Worm (Caenorhabditis elegans) whole organism, mixed stage, embryonic: ENCODE data around the gene glb-3.
"Not testable (repeated sequence)": the region's sequence is repeated elsewhere in the genome, so short reads cannot be mapped to it uniquely, and the experiment has no call there.

Source experiments
- M03D4.4 ChIP-seq: sonication (generic microtip); optimal IDR thresholded peaks from 2 replicates; lab custom pipeline; 2017; ENCODE audit warnings: mild to moderate bottlenecking, missing genetic modification characterization, missing compliant biosample characterization
- bed-3 ChIP-seq: fragments of 200-800 bp; sonication (Bioruptor generic); optimal IDR thresholded peaks from 3 replicates; lab custom pipeline; 2018; ENCODE audit warnings: mild to moderate bottlenecking, missing genetic modification characterization, moderate library complexity, missing compliant biosample characterization
- blmp-1 ChIP-seq: fragments of 150-350 bp; optimal IDR thresholded peaks from 2 replicates; lab custom pipeline; 2014; ENCODE audit warnings: missing biosample characterization, missing genetic modification characterization
- ceh-39 ChIP-seq: fragments of 150-350 bp; optimal IDR thresholded peaks from 2 replicates; lab custom pipeline; 2014; ENCODE audit warnings: missing biosample characterization, missing genetic modification characterization
- ceh-43 ChIP-seq: fragments of 200-800 bp; sonication (Bioruptor generic); optimal IDR thresholded peaks from 2 replicates; lab custom pipeline; 2018; ENCODE audit warnings: mild to moderate bottlenecking, missing genetic modification characterization, moderate library complexity, missing compliant biosample characterization
- ceh-83 ChIP-seq: fragments of 200-800 bp; sonication (Bioruptor generic); optimal IDR thresholded peaks from 2 replicates; lab custom pipeline; 2018; ENCODE audit warnings: mild to moderate bottlenecking, missing genetic modification characterization, missing compliant biosample characterization
- ces-1 ChIP-seq: fragments of 150-350 bp; optimal IDR thresholded peaks from 2 replicates; lab custom pipeline; 2014; ENCODE audit warnings: missing biosample characterization, missing genetic modification reagents, missing genetic modification characterization
- cnd-1 ChIP-seq: fragments of 200-800 bp; sonication (Bioruptor generic); optimal IDR thresholded peaks from 2 replicates; lab custom pipeline; 2018; ENCODE audit warnings: mild to moderate bottlenecking, missing genetic modification characterization, missing compliant biosample characterization
- drap-1 ChIP-seq: fragments of 200-800 bp; sonication (Bioruptor generic); optimal IDR thresholded peaks from 3 replicates; lab custom pipeline; 2018; ENCODE audit warnings: mild to moderate bottlenecking, missing genetic modification characterization, missing compliant biosample characterization
- elt-1 ChIP-seq: sonication (generic microtip); optimal IDR thresholded peaks from 2 replicates; lab custom pipeline; 2017; ENCODE audit warnings: missing genetic modification characterization, mild to moderate bottlenecking, missing compliant biosample characterization, antibody characterized with exemption, moderate library complexity, borderline replicate concordance; ENCODE audit not compliant: insufficient read depth
- elt-3 ChIP-seq: fragments of 150-350 bp; optimal IDR thresholded peaks from 2 replicates; lab custom pipeline; 2014; ENCODE audit warnings: missing biosample characterization, missing genetic modification characterization
- flh-1 ChIP-seq: fragments of 200-800 bp; sonication (Bioruptor generic); optimal IDR thresholded peaks from 2 replicates; lab custom pipeline; 2018; ENCODE audit warnings: mild to moderate bottlenecking, missing genetic modification characterization, moderate library complexity, missing compliant biosample characterization
- ham-2 ChIP-seq: fragments of 200-800 bp; sonication (Bioruptor generic); optimal IDR thresholded peaks from 2 replicates; lab custom pipeline; 2018; ENCODE audit warnings: mild to moderate bottlenecking, missing genetic modification characterization, missing compliant biosample characterization
- hlh-1 ChIP-seq: fragments of 150-350 bp; optimal IDR thresholded peaks from 2 replicates; lab custom pipeline; 2014; ENCODE audit warnings: missing biosample characterization, missing genetic modification reagents, missing genetic modification characterization
- lin-13 ChIP-seq: fragments of 150-350 bp; optimal IDR thresholded peaks from 2 replicates; lab custom pipeline; 2014; ENCODE audit warnings: missing biosample characterization, missing genetic modification characterization
- lin-32 ChIP-seq: fragments of 200-800 bp; sonication (Bioruptor generic); optimal IDR thresholded peaks from 2 replicates; lab custom pipeline; 2018; ENCODE audit warnings: mild to moderate bottlenecking, missing genetic modification characterization, missing compliant biosample characterization
- lsy-2 ChIP-seq: fragments of 150-350 bp; optimal IDR thresholded peaks from 2 replicates; lab custom pipeline; 2014; ENCODE audit warnings: missing biosample characterization, missing genetic modification characterization
- mab-5 ChIP-seq: fragments of 150-350 bp; optimal IDR thresholded peaks from 2 replicates; lab custom pipeline; 2014; ENCODE audit warnings: missing biosample characterization, missing genetic modification characterization
- mep-1 ChIP-seq: fragments of 150-350 bp; optimal IDR thresholded peaks from 2 replicates; lab custom pipeline; 2017; ENCODE audit warnings: missing biosample characterization, missing genetic modification reagents, missing genetic modification characterization, inconsistent platforms
- mls-2 ChIP-seq: sonication (generic microtip); optimal IDR thresholded peaks from 2 replicates; lab custom pipeline; 2016; ENCODE audit warnings: mild to moderate bottlenecking, missing genetic modification characterization, moderate library complexity, missing compliant biosample characterization
- nhr-12 ChIP-seq: fragments of 150-350 bp; optimal IDR thresholded peaks from 2 replicates; lab custom pipeline; 2014; ENCODE audit warnings: missing biosample characterization, missing genetic modification characterization
- nhr-2 ChIP-seq: fragments of 150-350 bp; optimal IDR thresholded peaks from 2 replicates; lab custom pipeline; 2014; ENCODE audit warnings: missing biosample characterization, missing genetic modification characterization
- nhr-237 ChIP-seq: fragments of 150-350 bp; optimal IDR thresholded peaks from 2 replicates; lab custom pipeline; 2014; ENCODE audit warnings: missing biosample characterization, missing genetic modification characterization
- nhr-28 ChIP-seq: fragments of 150-350 bp; optimal IDR thresholded peaks from 2 replicates; lab custom pipeline; 2014; ENCODE audit warnings: missing biosample characterization, missing genetic modification characterization
- nhr-76 ChIP-seq: sonication (generic microtip); optimal IDR thresholded peaks from 2 replicates; lab custom pipeline; 2017; ENCODE audit warnings: missing biosample characterization, missing genetic modification characterization
- pha-4 ChIP-seq: fragments of 150-350 bp; optimal IDR thresholded peaks from 2 replicates; lab custom pipeline; 2018; ENCODE audit warnings: missing biosample characterization, missing genetic modification reagents, missing genetic modification characterization
- sem-2 ChIP-seq: fragments of 200-800 bp; sonication (Bioruptor generic); optimal IDR thresholded peaks from 2 replicates; lab custom pipeline; 2018; ENCODE audit warnings: mild to moderate bottlenecking, missing genetic modification characterization, missing compliant biosample characterization
- snpc-4 ChIP-seq: fragments of 150-350 bp; optimal IDR thresholded peaks from 2 replicates; lab custom pipeline; 2014; ENCODE audit warnings: missing biosample characterization, missing genetic modification characterization
- sptf-1 ChIP-seq: sonication (generic microtip); optimal IDR thresholded peaks from 2 replicates; lab custom pipeline; 2017; ENCODE audit warnings: mild to moderate bottlenecking, missing genetic modification characterization, moderate library complexity, missing compliant biosample characterization
- tbx-8 ChIP-seq: fragments of 200-800 bp; sonication (Bioruptor generic); optimal IDR thresholded peaks from 2 replicates; lab custom pipeline; 2018; ENCODE audit warnings: mild to moderate bottlenecking, missing genetic modification characterization, moderate library complexity, missing compliant biosample characterization
- unc-120 ChIP-seq: sonication (generic microtip); optimal IDR thresholded peaks from 2 replicates; lab custom pipeline; 2017; ENCODE audit warnings: missing genetic modification characterization, missing compliant biosample characterization; ENCODE audit not compliant: poor library complexity, severe bottlenecking
- unc-39 ChIP-seq: fragments of 150-350 bp; optimal IDR thresholded peaks from 2 replicates; lab custom pipeline; 2014; ENCODE audit warnings: missing biosample characterization, missing genetic modification characterization
- unc-62 ChIP-seq: fragments of 150-350 bp; optimal IDR thresholded peaks from 2 replicates; lab custom pipeline; 2014; ENCODE audit warnings: missing biosample characterization, missing genetic modification reagents, missing genetic modification characterization
- zip-8 ChIP-seq: fragments of 150-350 bp; optimal IDR thresholded peaks from 2 replicates; lab custom pipeline; 2014; ENCODE audit warnings: missing biosample characterization, missing genetic modification characterization
- ztf-11 ChIP-seq: fragments of 150-350 bp; optimal IDR thresholded peaks from 2 replicates; lab custom pipeline; 2014; ENCODE audit warnings: missing biosample characterization, missing genetic modification characterization

glb-3 gene

DNA sequence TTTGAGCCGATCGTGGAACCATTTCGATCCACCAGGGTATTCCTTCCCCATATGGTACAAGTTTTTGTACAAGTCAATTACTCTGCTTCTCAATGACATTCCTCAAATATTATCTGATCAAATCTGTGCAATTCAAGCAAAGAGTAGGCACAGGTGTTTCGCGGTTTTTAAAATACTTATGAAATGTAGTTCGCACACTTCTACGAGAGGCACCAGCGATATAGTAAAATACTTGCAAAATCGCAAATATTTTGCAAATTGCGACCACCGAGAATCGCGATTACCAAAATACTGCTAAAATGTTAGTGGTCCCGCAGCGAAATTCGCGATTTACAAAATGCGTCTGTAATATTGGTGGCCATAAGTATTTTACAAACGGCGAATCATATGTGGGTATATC lies 24.7 kb upstream of the glb-3 start, which contains the start of gene Y42A5A.5:
Gene Y42A5A.5, minus strand, starts transcription at position 101 of the 400 bp plus-strand sequence.
- TF ChIP-seq mab-5 (tag; lab: Kevin White, UChicago); sem-2; blmp-1: not testable (repeated sequence)

- peak; percentile 90 for TF ChIP-seq sptf-1 (tag; lab: Kevin White, UChicago)
- TF ChIP-seq ztf-11 (tag; lab: Kevin White, UChicago): peak; percentile 82
- no peak for TF ChIP-seq nhr-237 (tag; lab: Kevin White, UChicago)
- TF ChIP-seq elt-1 (tag; lab: Kevin White, UChicago): peak; percentile 37
- TF ChIP-seq mls-2 (tag; lab: Kevin White, UChicago): peak; percentile 88
- TF ChIP-seq pha-4 (tag; lab: Kevin White, UChicago): peak; percentile 53
- TF ChIP-seq ces-1: peak; percentile 13
- TF ChIP-seq mab-5 (tag; lab: Kevin White, UChicago): no peak
- peak; percentile 69 for TF ChIP-seq lin-13
- TF ChIP-seq blmp-1: no peak
- peak; percentile 65 for TF ChIP-seq drap-1 (GFP tag; lab: Kevin White, UChicago)
- TF ChIP-seq nhr-76 (tag; lab: Kevin White, UChicago): peak; percentile 79
- no peak for TF ChIP-seq unc-62 (GFP tag; lab: Kevin White, UChicago)
- no peak for TF ChIP-seq lin-32 (GFP tag; lab: Kevin White, UChicago)
- TF ChIP-seq M03D4.4 (tag; lab: Kevin White, UChicago): peak; percentile 86
- TF ChIP-seq hlh-1: peak; percentile 58
- peak; percentile 65 for TF ChIP-seq bed-3 (GFP tag; lab: Kevin White, UChicago)
- TF ChIP-seq flh-1 (GFP tag; lab: Kevin White, UChicago): no peak
- TF ChIP-seq nhr-12 (tag; lab: Kevin White, UChicago): peak; percentile 12
- no peak for TF ChIP-seq unc-39
- peak; percentile 50 for TF ChIP-seq cnd-1 (tag; lab: Kevin White, UChicago)
- TF ChIP-seq unc-120 (tag; lab: Kevin White, UChicago): peak; percentile 79
- no peak for TF ChIP-seq snpc-4 (tag; lab: Kevin White, UChicago)
- TF ChIP-seq ceh-39: no peak
- peak; percentile 28 for TF ChIP-seq ham-2 (GFP tag; lab: Kevin White, UChicago)
- peak; percentile 88 for TF ChIP-seq ceh-83
- no peak for TF ChIP-seq elt-3
- TF ChIP-seq nhr-28 (tag; lab: Kevin White, UChicago): peak; percentile 26
- no peak for TF ChIP-seq nhr-2 (tag; lab: Kevin White, UChicago)
- TF ChIP-seq sem-2: peak; percentile 52
- peak; percentile 84 for TF ChIP-seq ceh-43 (GFP tag; lab: Kevin White, UChicago)
- TF ChIP-seq mep-1 (tag; lab: Kevin White, UChicago): peak; percentile 68
- peak; percentile 33 for TF ChIP-seq lsy-2 (tag; lab: Kevin White, UChicago)
- peak; percentile 47 for TF ChIP-seq tbx-8
- no peak for TF ChIP-seq zip-8 (tag; lab: Kevin White, UChicago)
These were observed 21.3 kb upstream of the glb-3 start, which contains the start of gene erfa-3 for ce11 chrV:11113041-11113574. Gene erfa-3, minus strand, starts transcription at chrV:11113091.

DNA sequence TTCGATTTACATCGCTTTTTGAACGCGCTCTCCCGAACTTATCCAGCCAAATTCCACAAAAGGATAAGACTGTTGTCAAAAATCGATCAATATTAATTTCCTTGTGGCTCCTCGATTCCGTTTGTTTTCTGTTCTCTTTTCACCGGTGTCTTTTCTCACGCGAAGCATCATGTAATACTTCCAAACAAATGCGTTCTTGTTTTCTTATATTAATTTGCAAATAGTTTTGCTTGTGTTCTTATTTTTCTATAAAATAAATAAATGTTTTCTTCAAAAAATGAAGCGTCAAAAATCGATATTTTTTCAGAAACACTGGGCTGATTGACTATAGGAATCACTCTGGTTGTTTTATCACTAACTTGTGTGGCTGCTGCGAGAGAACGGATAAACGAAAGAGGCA lies 20.8 kb upstream of the glb-3 start, which contains the start of gene math-33:
Gene math-33, plus strand, starts transcription at position 301 of the 400 bp plus-strand sequence.
- TF ChIP-seq lin-32 (GFP tag; lab: Kevin White, UChicago) (no peak), sem-2 (no peak), elt-3 (no peak), cnd-1 (tag; lab: Kevin White, UChicago) (no peak), nhr-28 (tag; lab: Kevin White, UChicago) (no peak), unc-39 (no peak), nhr-237 (tag; lab: Kevin White, UChicago) (no peak), tbx-8 (no peak), drap-1 (GFP tag; lab: Kevin White, UChicago) (no peak)
